Fruit fly (Drosophila melanogaster): ENCODE data around the gene Phae1.
A peak's percentile ranks its signal among the peaks of the same experiment; 100 is the strongest.

Phae1 gene

DNA sequence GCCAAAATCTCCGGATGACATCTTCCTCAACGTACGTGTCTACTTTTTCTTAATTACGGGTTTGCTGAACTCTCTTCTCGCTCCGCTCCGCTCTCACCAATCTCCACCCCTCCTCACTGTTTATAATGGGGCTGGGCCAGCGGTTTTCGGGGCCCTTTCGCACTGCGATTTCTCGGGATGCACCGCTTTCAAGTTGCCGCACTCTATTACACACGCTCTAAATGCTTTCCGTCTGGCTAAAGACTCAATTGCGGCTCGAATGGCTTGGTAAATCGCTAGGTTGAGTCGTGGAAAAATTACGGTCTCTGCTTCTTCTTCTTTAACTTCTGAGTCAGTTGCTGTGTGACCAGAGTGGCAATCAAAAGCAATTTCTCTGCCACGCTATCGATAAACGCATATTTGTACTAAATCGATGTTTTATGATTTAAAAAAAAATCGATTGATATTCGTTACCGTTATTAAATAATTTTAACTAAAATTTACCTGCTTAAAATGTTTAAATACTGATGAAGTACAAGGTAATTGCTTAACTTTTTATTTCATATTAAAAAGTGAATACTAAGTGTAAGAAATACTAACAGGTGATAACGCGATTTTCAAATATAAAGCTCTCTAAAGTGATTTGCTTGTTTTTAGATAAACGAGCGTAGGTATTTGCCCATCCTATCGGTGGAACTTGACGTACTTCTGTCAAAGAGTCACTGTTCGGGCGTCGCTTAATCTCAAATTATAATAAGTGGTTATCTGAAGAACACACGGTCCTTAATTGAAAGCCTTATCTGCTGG, at the start of gene Phae1, which contains the start of gene Rab6:
TSS of gene Phae1 (plus strand) at position 639 of the 786 bp plus-strand sequence.
TSS of gene Rab6 (minus strand) at position 338 of the 786 bp plus-strand sequence.
- TF ChIP-seq ss (GFP tag; optimal IDR thresholded peaks at IDR 0.05) (no peak), CG15336 (GFP tag; IDR thresholded peaks at IDR 0.05) (no peak), CG6854 (GFP tag; optimal IDR thresholded peaks at IDR 0.05) (peak; percentile 68), topi (GFP tag; optimal IDR thresholded peaks at IDR 0.05) (no peak), CG11902 (GFP tag; optimal IDR thresholded peaks at IDR 0.05) (no peak), Hr38 (GFP tag; optimal IDR thresholded peaks at IDR 0.05) (no peak), eg (GFP tag; IDR thresholded peaks at IDR 0.05) (no peak), CG6792 (GFP tag; optimal IDR thresholded peaks at IDR 0.05) (no peak), Hr39 (GFP tag; optimal IDR thresholded peaks at IDR 0.05) (no peak), CG7368 (GFP tag; optimal IDR thresholded peaks at IDR 0.05) (no peak), Eip78C (GFP tag) (peak; percentile 15), Lpt (GFP tag; optimal IDR thresholded peaks at IDR 0.05) (no peak), cyc (GFP tag; optimal IDR thresholded peaks at IDR 0.05) (no peak), CG16779 (tag; optimal IDR thresholded peaks at IDR 0.05) (no peak), Hr4 (GFP tag; optimal IDR thresholded peaks at IDR 0.05) (no peak), Smox (GFP tag; optimal IDR thresholded peaks at IDR 0.05) (no peak), spab (GFP tag; optimal IDR thresholded peaks at IDR 0.05) (no peak), fkh (GFP tag; optimal IDR thresholded peaks at IDR 0.05) (no peak), dac (GFP tag; optimal IDR thresholded peaks at IDR 0.05) (no peak), CG10669 (GFP tag; optimal IDR thresholded peaks at IDR 0.05) (no peak), svp (GFP tag) (peak; percentile 77), CG11294 (GFP tag; IDR thresholded peaks at IDR 0.05) (no peak), CG1621 (tag; optimal IDR thresholded peaks at IDR 0.05) (peak; percentile 73), Sox14 (GFP tag; optimal IDR thresholded peaks at IDR 0.05) (no peak), CG3032 (tag; optimal IDR thresholded peaks at IDR 0.05) (peak; percentile 6), CG31627 (GFP tag; optimal IDR thresholded peaks at IDR 0.05) (no peak)

DNA sequence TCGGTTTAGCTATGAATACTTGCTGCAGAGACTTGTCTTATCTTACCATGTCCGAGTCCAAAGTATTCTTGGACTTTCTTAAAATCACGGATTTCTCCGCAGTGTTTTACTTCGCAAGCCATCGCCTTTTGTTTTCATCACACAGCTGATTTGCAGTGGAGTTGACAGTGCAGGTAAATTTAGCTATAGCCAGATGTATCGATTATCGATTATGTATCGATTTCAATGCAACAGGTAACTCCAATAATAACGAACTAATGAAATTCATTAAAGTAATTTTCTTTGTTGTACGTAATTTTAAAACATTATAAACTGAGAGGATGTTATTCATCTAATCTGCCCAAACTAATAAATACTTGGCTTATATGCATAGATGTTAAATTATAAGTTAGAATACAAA, 46.2 kb upstream of the Phae1 start, which contains the start of gene Rab3-GAP:
TSS of gene Rab3-GAP (minus strand) at position 150 of the 400 bp plus-strand sequence.
- TF ChIP-seq CG9139 (GFP tag; optimal IDR thresholded peaks at IDR 0.05) (no peak), CG16779 (tag; optimal IDR thresholded peaks at IDR 0.05) (no peak), fd85E (GFP tag; optimal IDR thresholded peaks at IDR 0.05) (no peak), CG8319 (GFP tag; optimal IDR thresholded peaks at IDR 0.05) (no peak), vri (GFP tag; optimal IDR thresholded peaks at IDR 0.05) (no peak), CG4318 (GFP tag; optimal IDR thresholded peaks at IDR 0.05) (no peak), CG3032 (tag; optimal IDR thresholded peaks at IDR 0.05) (peak; percentile 15), acj6 (GFP tag; optimal IDR thresholded peaks at IDR 0.05) (no peak), dsx (GFP tag; optimal IDR thresholded peaks at IDR 0.05; ENCODE audit: poor library complexity, severe bottlenecking) (no peak), net (GFP tag; optimal IDR thresholded peaks at IDR 0.05) (no peak), CG6854 (GFP tag; optimal IDR thresholded peaks at IDR 0.05) (peak; percentile 40), Lpt (GFP tag; optimal IDR thresholded peaks at IDR 0.05) (no peak), fd59A (GFP tag; optimal IDR thresholded peaks at IDR 0.05) (no peak), Eip93F (GFP tag; optimal IDR thresholded peaks at IDR 0.05) (no peak), fkh (GFP tag; optimal IDR thresholded peaks at IDR 0.05) (no peak), achi (GFP tag; optimal IDR thresholded peaks at IDR 0.05) (no peak), CG8119 (GFP tag; IDR thresholded peaks at IDR 0.05) (peak; percentile 22; the same call in 1 of the 3 replicates), topi (GFP tag; optimal IDR thresholded peaks at IDR 0.05) (no peak), Sox15 (GFP tag; optimal IDR thresholded peaks at IDR 0.05) (no peak), Smox (GFP tag; optimal IDR thresholded peaks at IDR 0.05) (no peak), Hr4 (GFP tag; optimal IDR thresholded peaks at IDR 0.05) (no peak), CG11902 (GFP tag; optimal IDR thresholded peaks at IDR 0.05) (no peak), dac (GFP tag; optimal IDR thresholded peaks at IDR 0.05) (no peak), eg (GFP tag; IDR thresholded peaks at IDR 0.05) (peak; percentile 50; the same call in 1 of the 3 replicates), esn (GFP tag; optimal IDR thresholded peaks at IDR 0.05) (peak; percentile 70), Ets96B (tag; optimal IDR thresholded peaks at IDR 0.05) (no peak), CG10631 (GFP tag; optimal IDR thresholded peaks at IDR 0.05) (no peak), Ets21C (GFP tag; optimal IDR thresholded peaks at IDR 0.05) (peak; percentile 0), salr (GFP tag; optimal IDR thresholded peaks at IDR 0.05) (no peak), CG6276 (GFP tag; optimal IDR thresholded peaks at IDR 0.05) (no peak), Sox14 (GFP tag; optimal IDR thresholded peaks at IDR 0.05) (peak; percentile 62), CG11294 (GFP tag; IDR thresholded peaks at IDR 0.05) (no peak), Eip75B (GFP tag; optimal IDR thresholded peaks at IDR 0.05) (no peak), CG6792 (GFP tag; optimal IDR thresholded peaks at IDR 0.05) (no peak), Eip78C (GFP tag) (peak; percentile 73), CG34406 (GFP tag; optimal IDR thresholded peaks at IDR 0.05) (no peak), CG8632 (GFP tag; optimal IDR thresholded peaks at IDR 0.05) (no peak)
